Worm (Caenorhabditis elegans) whole organism, L3 larva: ENCODE results near the gene R02D5.4.

ENCODE experiments used
- R02D3.7 ChIP-seq: fragments of 150-350 bp; optimal IDR thresholded peaks from 2 replicates; lab custom pipeline; 2014; ENCODE audit warnings: missing biosample characterization, missing genetic modification characterization
- ZK546.5 ChIP-seq: sonication (generic microtip); optimal IDR thresholded peaks from 2 replicates; lab custom pipeline; 2017; ENCODE audit warnings: missing biosample characterization, missing genetic modification characterization
- ama-1 ChIP-seq: fragments of 150-350 bp; optimal IDR thresholded peaks from 2 replicates; lab custom pipeline; 2018
- ceh-16 ChIP-seq: sonication (generic microtip); optimal IDR thresholded peaks from 2 replicates; lab custom pipeline; 2017; ENCODE audit warnings: missing biosample characterization, missing genetic modification characterization
- ceh-28 ChIP-seq: fragments of 150-350 bp; optimal IDR thresholded peaks from 2 replicates; lab custom pipeline; 2014; ENCODE audit warnings: missing biosample characterization, missing genetic modification reagents, missing genetic modification characterization
- ceh-82 ChIP-seq: fragments of 150-350 bp; optimal IDR thresholded peaks from 2 replicates; lab custom pipeline; 2014; ENCODE audit warnings: missing biosample characterization, missing genetic modification characterization
- daf-12 ChIP-seq: fragments of 150-350 bp; optimal IDR thresholded peaks from 2 replicates; lab custom pipeline; 2014; ENCODE audit warnings: missing biosample characterization, missing genetic modification reagents, missing genetic modification characterization
- egl-27 ChIP-seq: sonication (generic microtip); optimal IDR thresholded peaks from 4 replicates; lab custom pipeline; 2017; ENCODE audit warnings: missing biosample characterization, missing genetic modification reagents, missing genetic modification characterization
- elt-1 ChIP-seq: fragments of 150-350 bp; optimal IDR thresholded peaks from 2 replicates; lab custom pipeline; 2014; ENCODE audit warnings: missing biosample characterization, missing genetic modification characterization
- elt-2 ChIP-seq: sonication (generic microtip); optimal IDR thresholded peaks from 2 replicates; lab custom pipeline; 2016; ENCODE audit warnings: missing genetic modification reagents, mild to moderate bottlenecking, missing genetic modification characterization, missing compliant biosample characterization
- elt-3 ChIP-seq, 3 experiments: fragments of 150-350 bp in 1 of 3; sonication (generic microtip) in 2 of 3; optimal IDR thresholded peaks; 2 replicates in 2 of 3; 4 replicates in 1 of 3; lab custom pipeline; 2014 to 2017; ENCODE audit warnings: missing biosample characterization in 3 of 3, missing genetic modification characterization in 3 of 3
- fkh-2 ChIP-seq: fragments of 150-350 bp; optimal IDR thresholded peaks from 2 replicates; lab custom pipeline; 2014; ENCODE audit warnings: missing biosample characterization, missing genetic modification reagents, missing genetic modification characterization
- fos-1 ChIP-seq: fragments of 150-350 bp; optimal IDR thresholded peaks from 2 replicates; lab custom pipeline; 2014; ENCODE audit warnings: missing biosample characterization, missing genetic modification characterization
- hmg-11 ChIP-seq: sonication (generic microtip); optimal IDR thresholded peaks from 2 replicates; lab custom pipeline; 2016; ENCODE audit warnings: missing genetic modification characterization, missing compliant biosample characterization
- jun-1 ChIP-seq: fragments of 150-350 bp; optimal IDR thresholded peaks from 2 replicates; lab custom pipeline; 2014; ENCODE audit warnings: missing biosample characterization, missing genetic modification reagents, missing genetic modification characterization
- lin-15B ChIP-seq: fragments of 150-350 bp; optimal IDR thresholded peaks from 2 replicates; lab custom pipeline; 2014; ENCODE audit warnings: missing biosample characterization, missing genetic modification characterization
- mml-1 ChIP-seq: fragments of 150-350 bp; sonication (generic microtip); optimal IDR thresholded peaks from 3 replicates; lab custom pipeline; 2014; ENCODE audit warnings: missing biosample characterization, missing genetic modification characterization
- nfya-1 ChIP-seq: sonication (generic microtip); optimal IDR thresholded peaks from 2 replicates; lab custom pipeline; 2017; ENCODE audit warnings: missing genetic modification characterization, mild to moderate bottlenecking, missing compliant biosample characterization, antibody characterized with exemption, moderate library complexity; ENCODE audit not compliant: insufficient read depth
- nhr-12 ChIP-seq: fragments of 150-350 bp; optimal IDR thresholded peaks from 2 replicates; lab custom pipeline; 2014; ENCODE audit warnings: missing biosample characterization, missing genetic modification characterization
- nhr-23 ChIP-seq: fragments of 150-350 bp; optimal IDR thresholded peaks from 2 replicates; lab custom pipeline; 2014; ENCODE audit warnings: missing biosample characterization, missing genetic modification reagents, missing genetic modification characterization
- nhr-237 ChIP-seq: fragments of 150-350 bp; optimal IDR thresholded peaks from 2 replicates; lab custom pipeline; 2014; ENCODE audit warnings: missing biosample characterization, missing genetic modification characterization
- nhr-43 ChIP-seq: sonication (generic microtip); optimal IDR thresholded peaks from 2 replicates; lab custom pipeline; 2016; ENCODE audit warnings: mild to moderate bottlenecking, missing genetic modification characterization, missing compliant biosample characterization; ENCODE audit not compliant: poor library complexity, severe bottlenecking
- nhr-67 ChIP-seq: fragments of 150-350 bp; optimal IDR thresholded peaks from 2 replicates; lab custom pipeline; 2014; ENCODE audit warnings: missing biosample characterization, missing genetic modification characterization
- pha-4 ChIP-seq: fragments of 150-350 bp; optimal IDR thresholded peaks from 2 replicates; lab custom pipeline; 2014; ENCODE audit warnings: missing biosample characterization, missing genetic modification reagents, missing genetic modification characterization
- pqm-1 ChIP-seq: fragments of 150-350 bp; optimal IDR thresholded peaks from 2 replicates; lab custom pipeline; 2017; ENCODE audit warnings: missing biosample characterization, missing genetic modification characterization, inconsistent platforms
- sea-2 ChIP-seq: fragments of 150-350 bp; sonication (generic microtip); optimal IDR thresholded peaks from 4 replicates; lab custom pipeline; 2014; ENCODE audit warnings: missing biosample characterization, missing genetic modification reagents, missing genetic modification characterization
- tbx-2 ChIP-seq: sonication (generic microtip); optimal IDR thresholded peaks from 2 replicates; lab custom pipeline; 2016; ENCODE audit warnings: mild to moderate bottlenecking, missing genetic modification characterization, missing compliant biosample characterization
- unc-39 ChIP-seq: sonication (generic microtip); optimal IDR thresholded peaks from 4 replicates; lab custom pipeline; 2017; ENCODE audit warnings: missing biosample characterization, missing genetic modification characterization
- unc-62 ChIP-seq: fragments of 150-350 bp; sonication (generic microtip); optimal IDR thresholded peaks from 4 replicates; lab custom pipeline; 2014; ENCODE audit warnings: missing biosample characterization, missing genetic modification reagents, missing genetic modification characterization
- ztf-11 ChIP-seq: fragments of 150-350 bp; optimal IDR thresholded peaks from 2 replicates; lab custom pipeline; 2014; ENCODE audit warnings: missing biosample characterization, missing genetic modification characterization

Gene R02D5.4

DNA sequence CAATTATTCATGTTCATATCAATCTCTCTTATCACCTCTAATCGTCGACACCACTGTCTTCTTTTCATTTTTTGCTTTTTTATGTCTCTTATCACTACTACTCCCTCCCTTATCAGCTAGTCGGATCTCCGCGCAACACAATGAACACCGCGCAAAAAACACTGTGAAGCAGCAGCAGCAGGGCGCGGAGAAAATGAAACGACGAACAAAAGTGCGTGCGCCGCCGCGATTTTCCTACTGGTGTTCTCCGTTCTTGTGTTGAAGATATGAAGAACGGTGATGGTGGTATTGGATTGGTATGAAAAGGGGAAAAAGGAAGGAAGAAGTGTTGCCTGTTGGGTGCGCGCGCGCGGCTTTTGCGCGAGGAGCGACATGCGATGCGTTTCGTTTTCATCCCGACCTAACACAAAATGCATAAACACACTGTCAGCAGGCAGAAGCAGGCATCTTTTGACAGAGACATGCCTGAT, 21.3 kb upstream of the R02D5.4 start (continued):
- TF ChIP-seq elt-2 (tag; lab: Kevin White, UChicago), result peak; percentile 84
- TF ChIP-seq ceh-16 (tag; lab: Kevin White, UChicago), result no peak
- TF ChIP-seq unc-39 (tag; lab: Kevin White, UChicago), result no peak
- TF ChIP-seq daf-12 (tag; lab: Kevin White, UChicago), result no peak
- TF ChIP-seq ztf-11 (tag; lab: Kevin White, UChicago), result no peak
- no peak for TF ChIP-seq hmg-11 (tag; lab: Kevin White, UChicago)
- TF ChIP-seq mml-1 (tag; lab: Kevin White, UChicago), result no peak

DNA sequence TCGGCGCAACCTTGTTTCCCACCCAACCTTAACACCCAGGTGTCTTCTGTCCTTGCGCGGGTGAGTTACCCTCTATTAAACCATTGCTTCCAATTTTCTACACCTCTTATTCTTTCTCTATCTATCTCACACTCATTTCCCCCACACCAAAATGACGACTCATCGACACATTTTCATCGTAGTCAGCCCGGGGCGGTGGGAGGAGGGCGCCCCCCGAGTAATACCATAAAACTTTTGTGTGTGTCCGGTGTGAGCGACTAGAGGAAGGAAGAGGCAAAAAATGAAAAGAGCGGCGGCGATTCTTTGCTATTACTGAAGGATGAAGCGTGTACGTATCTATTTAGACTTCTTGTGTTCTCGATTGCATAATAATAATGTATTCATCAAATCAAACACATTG, 20.3 kb upstream of the R02D5.4 start:
- TF ChIP-seq ZK546.5 (tag; lab: Kevin White, UChicago), result no peak
- TF ChIP-seq elt-2 (tag; lab: Kevin White, UChicago), result peak; percentile 2

DNA sequence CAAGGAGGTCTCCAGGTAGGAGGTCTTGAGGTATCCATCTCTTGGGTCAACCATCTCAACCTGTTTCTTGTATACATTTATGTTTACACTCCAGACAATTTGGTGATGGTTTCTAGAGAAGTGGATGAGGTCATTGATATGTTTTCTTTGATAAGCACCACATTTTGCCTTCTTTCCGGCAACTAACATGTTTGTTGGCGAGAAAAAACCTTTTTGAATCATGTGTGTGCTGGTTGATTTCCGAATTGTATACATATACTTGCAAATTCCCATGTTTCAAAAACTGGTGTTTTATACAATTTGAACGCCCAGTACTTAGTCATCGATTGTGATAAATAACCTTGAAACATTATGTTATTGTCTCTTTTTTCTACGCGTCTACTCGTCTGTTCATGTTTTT, 19.6 kb upstream of the R02D5.4 start:
- TF ChIP-seq fkh-2 (no peak), egl-27 (no peak), R02D3.7 (tag; lab: Kevin White, UChicago) (no peak), nfya-1 (tag; lab: Kevin White, UChicago) (no peak), tbx-2 (tag; lab: Kevin White, UChicago) (no peak), ztf-11 (tag; lab: Kevin White, UChicago) (no peak), ama-1 (lab: Kevin White, UChicago) (no peak), nhr-43 (tag; lab: Kevin White, UChicago) (no peak), sea-2 (GFP tag; lab: Kevin White, UChicago) (no peak), ceh-28 (tag; lab: Kevin White, UChicago) (no peak), jun-1 (tag; lab: Kevin White, UChicago) (no peak), elt-3 (tag; optimal IDR thresholded peaks at IDR 0.05; lab: Kevin White, UChicago) (no peak), ZK546.5 (tag; lab: Kevin White, UChicago) (no peak), nhr-237 (no peak), unc-39 (tag; lab: Kevin White, UChicago) (no peak)

DNA sequence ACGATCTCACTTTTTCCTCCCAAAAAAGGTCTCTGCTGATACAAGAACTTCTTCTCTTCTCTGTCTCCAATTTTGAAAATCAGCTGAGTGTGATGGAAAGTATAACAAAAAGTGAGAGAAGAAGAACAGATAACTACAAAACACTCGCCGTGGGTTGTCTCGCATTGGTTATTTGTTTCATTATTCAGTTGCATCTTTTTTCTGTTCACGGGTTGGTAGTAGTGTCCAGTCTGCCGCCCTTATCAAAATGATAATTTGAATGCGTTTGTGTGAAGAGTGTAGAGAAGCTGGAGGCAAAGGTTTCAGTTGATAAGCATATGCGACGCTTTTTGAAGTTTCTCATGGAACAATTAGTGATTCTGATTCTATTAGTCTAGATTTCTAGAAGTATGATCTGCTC, 18.6 kb upstream of the R02D5.4 start:
- no peak for TF ChIP-seq fos-1 (tag; lab: Kevin White, UChicago)
- peak; percentile 86 for TF ChIP-seq elt-2 (tag; lab: Kevin White, UChicago)
- peak; percentile 43 for TF ChIP-seq jun-1 (tag; lab: Kevin White, UChicago)
- TF ChIP-seq ceh-82, result no peak
- no peak for TF ChIP-seq nhr-12
- TF ChIP-seq nhr-43 (tag; lab: Kevin White, UChicago), result no peak
- peak; percentile 81 for TF ChIP-seq pqm-1 (tag; lab: Kevin White, UChicago)
- TF ChIP-seq nhr-23 (tag; lab: Kevin White, UChicago), result no peak
- TF ChIP-seq nfya-1 (tag; lab: Kevin White, UChicago), result peak; percentile 37
- TF ChIP-seq pha-4 (tag; lab: Kevin White, UChicago), result peak; percentile 36

DNA sequence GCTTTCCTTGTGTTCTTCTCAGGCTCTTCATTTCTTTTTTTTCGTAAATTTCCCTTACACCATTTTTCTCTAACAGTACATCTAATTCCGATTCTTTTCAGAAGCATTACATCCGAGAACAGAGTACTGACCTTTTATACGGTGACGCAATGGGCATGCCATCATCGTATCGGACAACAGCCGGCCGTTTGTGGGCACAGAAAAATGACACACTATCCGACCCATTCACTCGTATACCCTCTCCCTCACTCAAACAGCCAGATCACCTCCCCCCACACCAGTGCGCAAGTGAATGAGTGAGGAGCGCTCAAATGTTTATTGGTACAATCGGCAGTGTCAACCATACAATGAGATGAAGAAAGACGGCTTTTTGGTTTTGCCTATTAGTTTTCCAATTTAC, 16.7 kb upstream of the R02D5.4 start, which contains the start of gene R02D5.24:
TSS of gene R02D5.24 (plus strand) at position 205 of the 400 bp plus-strand sequence.
- TF ChIP-seq nhr-12, result no peak
- no peak for TF ChIP-seq ZK546.5 (tag; lab: Kevin White, UChicago)
- no peak for TF ChIP-seq tbx-2 (tag; lab: Kevin White, UChicago)
- peak; percentile 53 for TF ChIP-seq pha-4 (tag; lab: Kevin White, UChicago)
- TF ChIP-seq hmg-11 (tag; lab: Kevin White, UChicago), result no peak
- no peak for TF ChIP-seq lin-15B (tag; lab: Kevin White, UChicago)

DNA sequence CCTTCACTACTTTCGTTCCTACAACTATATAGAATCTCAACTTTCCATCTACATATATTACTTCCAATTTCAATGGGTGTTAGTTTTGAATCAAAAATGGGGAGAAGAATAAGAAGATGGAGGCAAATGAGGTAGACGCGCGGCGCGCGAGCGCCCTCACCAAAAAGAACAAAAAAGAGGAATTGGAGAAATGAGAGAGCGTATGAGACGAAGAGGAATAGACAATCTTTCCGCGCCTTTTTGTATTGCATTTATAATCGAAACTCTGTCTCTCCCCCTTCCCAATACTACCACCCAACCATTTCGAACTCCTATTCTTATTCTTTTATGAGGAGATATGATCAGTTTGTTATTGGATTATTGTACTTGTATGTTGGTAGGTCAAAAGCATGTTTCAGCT, 16.1 kb upstream of the R02D5.4 start:
- no peak for TF ChIP-seq fkh-2
- TF ChIP-seq unc-62 (GFP tag; lab: Kevin White, UChicago), result no peak
- TF ChIP-seq elt-3 (tag; optimal IDR thresholded peaks at IDR 0.05; lab: Kevin White, UChicago), result no peak
- TF ChIP-seq elt-1 (tag; lab: Kevin White, UChicago), result no peak
- TF ChIP-seq lin-15B (tag; lab: Kevin White, UChicago), result no peak
- TF ChIP-seq ceh-28 (tag; lab: Kevin White, UChicago), result no peak
- no peak for TF ChIP-seq pha-4 (tag; lab: Kevin White, UChicago)
- no peak for TF ChIP-seq nhr-67 (tag; lab: Kevin White, UChicago)
- TF ChIP-seq nhr-23 (tag; lab: Kevin White, UChicago), result no peak
- TF ChIP-seq, all 47 proteins: peak for 0
